Fruit fly (Drosophila melanogaster): ENCODE data around the gene Cdk8.

Cdk8 gene

DNA sequence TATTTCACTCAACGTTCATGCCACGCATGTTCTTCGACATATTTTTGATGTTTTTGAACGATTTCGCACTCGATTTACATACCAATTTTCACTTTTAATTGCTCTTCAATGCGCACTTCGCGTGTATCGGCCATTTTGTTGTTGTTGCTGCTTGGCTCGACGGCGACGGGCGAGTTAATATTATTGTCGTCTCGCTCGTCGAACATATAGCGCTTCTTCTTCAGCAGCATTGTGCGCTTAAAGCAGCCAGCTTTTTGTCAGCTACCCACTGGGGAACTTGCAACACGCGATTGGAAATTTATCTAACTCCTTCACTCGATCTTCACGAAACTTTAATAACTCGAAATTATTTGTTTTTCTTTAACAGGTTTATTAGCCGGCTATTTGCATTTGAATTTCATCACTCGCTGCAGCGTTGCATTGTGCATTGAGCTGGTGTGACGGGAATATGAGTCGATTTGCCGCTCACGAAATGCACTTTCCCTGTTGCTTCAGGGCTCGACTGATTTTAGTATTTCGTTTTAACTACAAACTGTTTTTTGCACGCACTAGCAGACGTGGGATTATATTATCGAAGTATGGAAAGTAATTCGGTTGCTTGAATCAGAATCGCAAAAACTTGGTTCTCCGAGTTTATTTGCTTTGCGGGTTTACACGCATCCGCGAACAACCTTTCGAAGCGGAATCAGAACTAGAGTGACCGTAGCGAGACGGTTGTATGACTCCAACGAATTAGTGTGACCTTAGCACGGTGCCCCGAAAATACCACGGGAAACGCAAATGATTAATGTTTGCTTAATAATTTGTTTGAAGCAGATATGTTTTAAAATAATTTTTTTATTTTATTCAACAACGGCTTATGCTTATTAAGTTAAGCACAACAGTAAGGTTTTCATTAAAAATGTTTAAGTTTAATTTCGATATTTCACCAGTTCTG lies 16.4 kb upstream of the Cdk8 start, which contains the start of gene RasGAP1 (continued):
- 0 out of 2 replicates have a peak, but pooled peaks have one; percentile 36 for TF ChIP-seq Scr (GFP tag; IDR thresholded peaks at IDR 0.05; ENCODE audit: partially characterized antibody)
- TF ChIP-seq BtbVII (GFP tag; optimal IDR thresholded peaks at IDR 0.05): no peak
- TF ChIP-seq HHEX (GFP tag; optimal IDR thresholded peaks at IDR 0.05): peak; percentile 5
- TF ChIP-seq Ptx1 (GFP tag; IDR thresholded peaks at IDR 0.05): no peak
- no peak for TF ChIP-seq CG9727 (GFP tag; optimal IDR thresholded peaks at IDR 0.05)
- TF ChIP-seq CG12659 (GFP tag; optimal IDR thresholded peaks at IDR 0.05): peak; percentile 36
- TF ChIP-seq CG15269 (tag; optimal IDR thresholded peaks at IDR 0.05): peak; percentile 22
- TF ChIP-seq Pdp1 (GFP tag; optimal IDR thresholded peaks at IDR 0.05): peak in 1 of 2 experiments; percentile 10
- TF ChIP-seq her (GFP tag; optimal IDR thresholded peaks at IDR 0.05): peak; percentile 99
- peak; percentile 2 for TF ChIP-seq ATbp (GFP tag; optimal IDR thresholded peaks at IDR 0.05)
- TF ChIP-seq CG9797 (GFP tag; optimal IDR thresholded peaks at IDR 0.05): peak; percentile 85
- no peak for TF ChIP-seq Vsx1 (GFP tag; optimal IDR thresholded peaks at IDR 0.05)
- TF ChIP-seq CG1603 (tag; optimal IDR thresholded peaks at IDR 0.05): peak; percentile 47
- peak; percentile 22 for TF ChIP-seq sug (tag; optimal IDR thresholded peaks at IDR 0.05)
- no peak for TF ChIP-seq CG12391 (tag; optimal IDR thresholded peaks at IDR 0.05)
- no peak for TF ChIP-seq sc (optimal IDR thresholded peaks at IDR 0.05)
- no peak for TF ChIP-seq sc (GFP tag; optimal IDR thresholded peaks at IDR 0.05)
- peak; percentile 51; the same call in 1 of the 3 replicates for TF ChIP-seq knrl (GFP tag; IDR thresholded peaks at IDR 0.05; ENCODE audit: partially characterized antibody)
- TF ChIP-seq CG13287 (GFP tag; IDR thresholded peaks at IDR 0.05; ENCODE audit: partially characterized antibody): peak; percentile 59
- TF ChIP-seq HLH3B (GFP tag; IDR thresholded peaks at IDR 0.05): 0 out of 2 replicates have a peak, but pooled peaks have one; percentile 6
- peak; percentile 98 for TF ChIP-seq CG18011 (GFP tag; optimal IDR thresholded peaks at IDR 0.05)
- TF ChIP-seq Dll (GFP tag; IDR thresholded peaks at IDR 0.05; ENCODE audit: partially characterized antibody): peak; percentile 57; the same call in 3 of the 4 replicates
- 0 out of 3 replicates have a peak, but pooled peaks have one; percentile 33 for TF ChIP-seq CG7963 (GFP tag; IDR thresholded peaks at IDR 0.05; ENCODE audit: partially characterized antibody)
- 0 out of 2 replicates have a peak, but pooled peaks have one; percentile 6 for TF ChIP-seq CG32772 (GFP tag; IDR thresholded peaks at IDR 0.05)
- no peak for TF ChIP-seq NfI (GFP tag; optimal IDR thresholded peaks at IDR 0.05)
- TF ChIP-seq croc (GFP tag; conservative IDR thresholded peaks at IDR 0.05): no peak
- TF ChIP-seq gro (GFP tag; optimal IDR thresholded peaks at IDR 0.05): peak; percentile 33
- peak; percentile 7 for TF ChIP-seq CoRest (tag; optimal IDR thresholded peaks at IDR 0.05)
- peak; percentile 11 for TF ChIP-seq shn (GFP tag; optimal IDR thresholded peaks at IDR 0.05)
- TF ChIP-seq CG14050 (GFP tag; IDR thresholded peaks at IDR 0.05): no peak
- peak; percentile 51 for TF ChIP-seq vvl (GFP tag; IDR thresholded peaks at IDR 0.05)
- TF ChIP-seq CG11504 (tag; optimal IDR thresholded peaks at IDR 0.05): peak; percentile 60
- no peak for TF ChIP-seq CG12744 (GFP tag; optimal IDR thresholded peaks at IDR 0.05)
- TF ChIP-seq CG9817 (tag; optimal IDR thresholded peaks at IDR 0.05): peak; percentile 9
- peak; percentile 80 for TF ChIP-seq phol (tag; optimal IDR thresholded peaks at IDR 0.05)
- no peak for TF ChIP-seq luna (GFP tag; optimal IDR thresholded peaks at IDR 0.05)
- TF ChIP-seq klu (GFP tag; IDR thresholded peaks at IDR 0.05): no peak
- no peak for TF ChIP-seq CG7271 (tag; optimal IDR thresholded peaks at IDR 0.05)
- TF ChIP-seq CG14965 (GFP tag; optimal IDR thresholded peaks at IDR 0.05; ENCODE audit: borderline replicate concordance): no peak
- TF ChIP-seq Atf6 (GFP tag; IDR thresholded peaks at IDR 0.05): 0 out of 2 replicates have a peak, but pooled peaks have one; percentile 26
- TF ChIP-seq Nf-YC (tag; optimal IDR thresholded peaks at IDR 0.05): peak; percentile 9
- TF ChIP-seq Meics (GFP tag; optimal IDR thresholded peaks at IDR 0.05): no peak
- no peak; the same call in 1 of the 2 replicates for TF ChIP-seq ato (GFP tag; IDR thresholded peaks at IDR 0.05; ENCODE audit: partially characterized antibody)
- peak; percentile 1 for TF ChIP-seq CG17186 (GFP tag; optimal IDR thresholded peaks at IDR 0.05)
- no peak for TF ChIP-seq pum (GFP tag; optimal IDR thresholded peaks at IDR 0.05)
- peak; percentile 4 for TF ChIP-seq HLH54F (GFP tag; optimal IDR thresholded peaks at IDR 0.05)

Data from whole organism, embryonic.